Worm (Caenorhabditis elegans) whole organism, mixed stage, embryonic: ENCODE results near the gene mam-1.

Experiments
- blmp-1 ChIP-seq: fragments of 150-350 bp; optimal IDR thresholded peaks from 2 replicates; lab custom pipeline; 2014; ENCODE audit warnings: missing biosample characterization, missing genetic modification characterization
- ces-1 ChIP-seq: fragments of 150-350 bp; optimal IDR thresholded peaks from 2 replicates; lab custom pipeline; 2014; ENCODE audit warnings: missing biosample characterization, missing genetic modification reagents, missing genetic modification characterization
- cnd-1 ChIP-seq: fragments of 200-800 bp; sonication (Bioruptor generic); optimal IDR thresholded peaks from 2 replicates; lab custom pipeline; 2018; ENCODE audit warnings: mild to moderate bottlenecking, missing genetic modification characterization, missing compliant biosample characterization
- drap-1 ChIP-seq: fragments of 200-800 bp; sonication (Bioruptor generic); optimal IDR thresholded peaks from 3 replicates; lab custom pipeline; 2018; ENCODE audit warnings: mild to moderate bottlenecking, missing genetic modification characterization, missing compliant biosample characterization
- elt-1 ChIP-seq: sonication (generic microtip); optimal IDR thresholded peaks from 2 replicates; lab custom pipeline; 2017; ENCODE audit warnings: missing genetic modification characterization, mild to moderate bottlenecking, missing compliant biosample characterization, antibody characterized with exemption, moderate library complexity, borderline replicate concordance; ENCODE audit not compliant: insufficient read depth
- elt-3 ChIP-seq: fragments of 150-350 bp; optimal IDR thresholded peaks from 2 replicates; lab custom pipeline; 2014; ENCODE audit warnings: missing biosample characterization, missing genetic modification characterization
- ham-2 ChIP-seq: fragments of 200-800 bp; sonication (Bioruptor generic); optimal IDR thresholded peaks from 2 replicates; lab custom pipeline; 2018; ENCODE audit warnings: mild to moderate bottlenecking, missing genetic modification characterization, missing compliant biosample characterization
- hlh-1 ChIP-seq: fragments of 150-350 bp; optimal IDR thresholded peaks from 2 replicates; lab custom pipeline; 2014; ENCODE audit warnings: missing biosample characterization, missing genetic modification reagents, missing genetic modification characterization
- lin-13 ChIP-seq: fragments of 150-350 bp; optimal IDR thresholded peaks from 2 replicates; lab custom pipeline; 2014; ENCODE audit warnings: missing biosample characterization, missing genetic modification characterization
- lin-32 ChIP-seq: fragments of 200-800 bp; sonication (Bioruptor generic); optimal IDR thresholded peaks from 2 replicates; lab custom pipeline; 2018; ENCODE audit warnings: mild to moderate bottlenecking, missing genetic modification characterization, missing compliant biosample characterization
- lsy-2 ChIP-seq: fragments of 150-350 bp; optimal IDR thresholded peaks from 2 replicates; lab custom pipeline; 2014; ENCODE audit warnings: missing biosample characterization, missing genetic modification characterization
- mab-5 ChIP-seq: fragments of 150-350 bp; optimal IDR thresholded peaks from 2 replicates; lab custom pipeline; 2014; ENCODE audit warnings: missing biosample characterization, missing genetic modification characterization
- mep-1 ChIP-seq: fragments of 150-350 bp; optimal IDR thresholded peaks from 2 replicates; lab custom pipeline; 2017; ENCODE audit warnings: missing biosample characterization, missing genetic modification reagents, missing genetic modification characterization, inconsistent platforms
- mls-2 ChIP-seq: sonication (generic microtip); optimal IDR thresholded peaks from 2 replicates; lab custom pipeline; 2016; ENCODE audit warnings: mild to moderate bottlenecking, missing genetic modification characterization, moderate library complexity, missing compliant biosample characterization
- nhr-12 ChIP-seq: fragments of 150-350 bp; optimal IDR thresholded peaks from 2 replicates; lab custom pipeline; 2014; ENCODE audit warnings: missing biosample characterization, missing genetic modification characterization
- nhr-2 ChIP-seq: fragments of 150-350 bp; optimal IDR thresholded peaks from 2 replicates; lab custom pipeline; 2014; ENCODE audit warnings: missing biosample characterization, missing genetic modification characterization
- nhr-237 ChIP-seq: fragments of 150-350 bp; optimal IDR thresholded peaks from 2 replicates; lab custom pipeline; 2014; ENCODE audit warnings: missing biosample characterization, missing genetic modification characterization
- nhr-28 ChIP-seq: fragments of 150-350 bp; optimal IDR thresholded peaks from 2 replicates; lab custom pipeline; 2014; ENCODE audit warnings: missing biosample characterization, missing genetic modification characterization
- pha-4 ChIP-seq: fragments of 150-350 bp; optimal IDR thresholded peaks from 2 replicates; lab custom pipeline; 2018; ENCODE audit warnings: missing biosample characterization, missing genetic modification reagents, missing genetic modification characterization
- snpc-4 ChIP-seq: fragments of 150-350 bp; optimal IDR thresholded peaks from 2 replicates; lab custom pipeline; 2014; ENCODE audit warnings: missing biosample characterization, missing genetic modification characterization
- sptf-1 ChIP-seq: sonication (generic microtip); optimal IDR thresholded peaks from 2 replicates; lab custom pipeline; 2017; ENCODE audit warnings: mild to moderate bottlenecking, missing genetic modification characterization, moderate library complexity, missing compliant biosample characterization
- tbx-8 ChIP-seq: fragments of 200-800 bp; sonication (Bioruptor generic); optimal IDR thresholded peaks from 2 replicates; lab custom pipeline; 2018; ENCODE audit warnings: mild to moderate bottlenecking, missing genetic modification characterization, moderate library complexity, missing compliant biosample characterization
- unc-120 ChIP-seq: sonication (generic microtip); optimal IDR thresholded peaks from 2 replicates; lab custom pipeline; 2017; ENCODE audit warnings: missing genetic modification characterization, missing compliant biosample characterization; ENCODE audit not compliant: poor library complexity, severe bottlenecking
- unc-39 ChIP-seq: fragments of 150-350 bp; optimal IDR thresholded peaks from 2 replicates; lab custom pipeline; 2014; ENCODE audit warnings: missing biosample characterization, missing genetic modification characterization
- unc-62 ChIP-seq: fragments of 150-350 bp; optimal IDR thresholded peaks from 2 replicates; lab custom pipeline; 2014; ENCODE audit warnings: missing biosample characterization, missing genetic modification reagents, missing genetic modification characterization
- zip-8 ChIP-seq: fragments of 150-350 bp; optimal IDR thresholded peaks from 2 replicates; lab custom pipeline; 2014; ENCODE audit warnings: missing biosample characterization, missing genetic modification characterization
- ztf-11 ChIP-seq: fragments of 150-350 bp; optimal IDR thresholded peaks from 2 replicates; lab custom pipeline; 2014; ENCODE audit warnings: missing biosample characterization, missing genetic modification characterization

The mam-1 gene

DNA sequence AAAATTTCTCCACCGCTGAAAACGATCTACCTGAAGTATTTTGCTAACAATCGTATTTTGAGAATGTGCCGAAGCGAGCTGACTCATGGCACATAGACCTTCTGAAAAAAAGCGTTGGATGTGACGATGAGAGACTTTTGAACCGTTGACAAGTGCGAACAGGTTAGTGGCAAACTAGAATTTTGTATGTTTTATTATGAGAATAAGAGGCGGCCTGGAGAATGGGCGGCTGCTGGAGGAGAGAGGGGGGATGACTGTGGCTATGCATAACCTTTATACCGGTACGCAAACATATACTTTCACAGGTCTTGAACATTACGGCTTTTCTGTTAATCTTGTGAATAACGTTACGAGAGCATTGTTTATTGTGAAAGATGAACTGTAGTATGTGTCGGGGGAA, at the start of gene mam-1:
mam-1 (minus strand) TSS at position 101 of the 400 bp plus-strand sequence.
- TF ChIP-seq elt-3: no peak
- no peak for TF ChIP-seq zip-8 (tag; lab: Kevin White, UChicago)

ce11 chrX:936013-936412, 47.8 kb upstream of the mam-1 start:
- TF ChIP-seq blmp-1 (tag; lab: Kevin White, UChicago): no peak
- TF ChIP-seq unc-39 (tag; lab: Kevin White, UChicago): no peak
- no peak for TF ChIP-seq zip-8 (tag; lab: Kevin White, UChicago)
- TF ChIP-seq drap-1 (GFP tag; lab: Kevin White, UChicago): no peak
- no peak for TF ChIP-seq sptf-1
- no peak for TF ChIP-seq tbx-8 (GFP tag; lab: Kevin White, UChicago)
- TF ChIP-seq hlh-1 (tag; lab: Kevin White, UChicago): no peak
- no peak for TF ChIP-seq ham-2 (GFP tag; lab: Kevin White, UChicago)
- no peak for TF ChIP-seq mep-1 (tag; lab: Kevin White, UChicago)
- no peak for TF ChIP-seq elt-3
- TF ChIP-seq ztf-11 (tag; lab: Kevin White, UChicago): no peak
- no peak for TF ChIP-seq mab-5
- no peak for TF ChIP-seq pha-4 (tag; lab: Kevin White, UChicago)
- no peak for TF ChIP-seq unc-62 (GFP tag; lab: Kevin White, UChicago)
- TF ChIP-seq mls-2 (tag; lab: Kevin White, UChicago): no peak
- no peak for TF ChIP-seq snpc-4 (tag; lab: Kevin White, UChicago)

ce11 chrX:933504-933903, 45.3 kb upstream of the mam-1 start, which contains the start of gene F35H12.1:
F35H12.1 (plus strand) TSS chrX:933804.
- TF ChIP-seq lin-13 (tag; lab: Kevin White, UChicago): no peak
- TF ChIP-seq nhr-2: no peak
- TF ChIP-seq sptf-1: no peak
- no peak for TF ChIP-seq nhr-28 (tag; lab: Kevin White, UChicago)
- no peak for TF ChIP-seq tbx-8 (GFP tag; lab: Kevin White, UChicago)
- no peak for TF ChIP-seq elt-1 (tag; lab: Kevin White, UChicago)
- TF ChIP-seq ham-2 (GFP tag; lab: Kevin White, UChicago): no peak
- no peak for TF ChIP-seq lsy-2
- no peak for TF ChIP-seq snpc-4 (tag; lab: Kevin White, UChicago)
- no peak for TF ChIP-seq unc-120 (tag; lab: Kevin White, UChicago)
- no peak for TF ChIP-seq mls-2 (tag; lab: Kevin White, UChicago)

DNA sequence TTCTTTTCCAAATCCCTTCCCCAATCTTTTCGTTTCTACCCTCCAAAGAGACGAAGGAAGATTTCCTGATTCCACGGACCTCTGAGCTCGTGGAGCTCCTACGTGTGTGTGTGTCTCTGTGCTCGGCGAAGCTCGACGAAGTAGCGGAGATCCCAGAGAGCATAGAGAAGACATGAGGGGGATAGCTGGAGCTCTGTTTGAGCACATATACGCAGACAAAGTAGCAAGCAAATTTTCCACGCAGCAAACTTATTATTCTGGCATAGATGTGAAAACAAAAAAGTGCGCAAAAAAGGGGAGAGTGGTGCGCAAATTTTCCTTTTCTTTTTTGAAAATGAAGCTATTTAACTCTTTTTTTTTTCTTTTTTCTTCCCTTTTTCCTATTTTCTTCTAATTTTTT, 44.7 kb upstream of the mam-1 start:
- TF ChIP-seq ces-1 (GFP tag; lab: Kevin White, UChicago): peak; percentile 56
- TF ChIP-seq pha-4 (tag; lab: Kevin White, UChicago): no peak
- no peak for TF ChIP-seq nhr-12 (tag; lab: Kevin White, UChicago)
- TF ChIP-seq unc-39 (tag; lab: Kevin White, UChicago): no peak
- no peak for TF ChIP-seq lsy-2
- no peak for TF ChIP-seq mab-5
- no peak for TF ChIP-seq blmp-1 (tag; lab: Kevin White, UChicago)
- TF ChIP-seq unc-120 (tag; lab: Kevin White, UChicago): peak; percentile 83
- no peak for TF ChIP-seq zip-8 (tag; lab: Kevin White, UChicago)
- no peak for TF ChIP-seq nhr-28 (tag; lab: Kevin White, UChicago)
- peak; percentile 16 for TF ChIP-seq sptf-1
- no peak for TF ChIP-seq ztf-11 (tag; lab: Kevin White, UChicago)
- no peak for TF ChIP-seq nhr-2

- TF ChIP-seq unc-39 (tag; lab: Kevin White, UChicago) (no peak), lsy-2 (no peak), mep-1 (tag; lab: Kevin White, UChicago) (no peak), blmp-1 (tag; lab: Kevin White, UChicago) (no peak)
- TF ChIP-seq, all 35 proteins: peak for 0
These were observed 39.4 kb upstream of the mam-1 start for ce11 chrX:927632-928031.

- no peak for TF ChIP-seq unc-62 (GFP tag; lab: Kevin White, UChicago)
- TF ChIP-seq elt-1 (tag; lab: Kevin White, UChicago): no peak
- no peak for TF ChIP-seq unc-39 (tag; lab: Kevin White, UChicago)
- TF ChIP-seq lin-13 (tag; lab: Kevin White, UChicago): no peak
- TF ChIP-seq zip-8 (tag; lab: Kevin White, UChicago): no peak
- no peak for TF ChIP-seq mep-1 (tag; lab: Kevin White, UChicago)
- no peak for TF ChIP-seq nhr-28 (tag; lab: Kevin White, UChicago)
- no peak for TF ChIP-seq drap-1 (GFP tag; lab: Kevin White, UChicago)
- no peak for TF ChIP-seq mls-2 (tag; lab: Kevin White, UChicago)
- TF ChIP-seq lin-32 (GFP tag; lab: Kevin White, UChicago): no peak
- TF ChIP-seq nhr-237 (tag; lab: Kevin White, UChicago): no peak
- no peak for TF ChIP-seq cnd-1
- TF ChIP-seq ztf-11 (tag; lab: Kevin White, UChicago): no peak
These were observed 37.9 kb upstream of the mam-1 start for ce11 chrX:926125-926524.
